Fruit fly (Drosophila melanogaster): ENCODE results near the gene Arr2.

Gene Arr2

dm6 chr3L:8603880-8604692 is 44.6 kb downstream of the Arr2 start, which contains the start of the genes CG5989 and CG6282 (continued):
- TF ChIP-seq ap (GFP tag; IDR thresholded peaks at IDR 0.05) (no peak), Ets65A (GFP tag) (peak; percentile 69), slou (GFP tag; optimal IDR thresholded peaks at IDR 0.05) (no peak), sr (GFP tag; IDR thresholded peaks at IDR 0.05) (no peak), Ssrp (tag; optimal IDR thresholded peaks at IDR 0.05) (peak; percentile 24), abd-A (tag; optimal IDR thresholded peaks at IDR 0.05) (no peak), CG3726 (GFP tag; IDR thresholded peaks at IDR 0.05) (no peak), CG4424 (GFP tag; optimal IDR thresholded peaks at IDR 0.05) (no peak), Dek (tag; optimal IDR thresholded peaks at IDR 0.05) (peak; percentile 48), Abd-B (GFP tag; optimal IDR thresholded peaks at IDR 0.05) (no peak), CG6272 (GFP tag; IDR thresholded peaks at IDR 0.05) (no peak), CG7745 (tag; optimal IDR thresholded peaks at IDR 0.05) (no peak), HmgD (GFP tag; optimal IDR thresholded peaks at IDR 0.05) (no peak), bbx (GFP tag; IDR thresholded peaks at IDR 0.05; ENCODE audit: partially characterized antibody) (no peak), CG1529 (GFP tag; optimal IDR thresholded peaks at IDR 0.05) (no peak), CG10366 (GFP tag; IDR thresholded peaks at IDR 0.05) (peak; percentile 44), fru (optimal IDR thresholded peaks at IDR 0.05) (no peak), Tbp (GFP tag; optimal IDR thresholded peaks at IDR 0.05) (no peak), YL-1 (GFP tag; optimal IDR thresholded peaks at IDR 0.05) (peak; percentile 24), phol (tag; optimal IDR thresholded peaks at IDR 0.05) (peak; percentile 30), corto (GFP tag; optimal IDR thresholded peaks at IDR 0.05) (no peak), odd (GFP tag; optimal IDR thresholded peaks at IDR 0.05) (no peak), pan (optimal IDR thresholded peaks at IDR 0.05) (no peak), pan (GFP tag; optimal IDR thresholded peaks at IDR 0.05 in 1 of 2, IDR thresholded peaks at IDR 0.05 in 1 of 2) (no peak), pb (GFP tag; optimal IDR thresholded peaks at IDR 0.05) (no peak), Fer3 (tag; optimal IDR thresholded peaks at IDR 0.05) (no peak), Blimp-1 (GFP tag; optimal IDR thresholded peaks at IDR 0.05) (peak; percentile 67), CG18599 (GFP tag; optimal IDR thresholded peaks at IDR 0.05) (peak; percentile 25), Chrac-16 (GFP tag; optimal IDR thresholded peaks at IDR 0.05) (no peak), Stat92E (GFP tag; optimal IDR thresholded peaks at IDR 0.05) (peak in 1 of 3 experiments; percentile 49), al (GFP tag; IDR thresholded peaks at IDR 0.05) (no peak), CG6654 (GFP tag; optimal IDR thresholded peaks at IDR 0.05) (no peak), emc (GFP tag; optimal IDR thresholded peaks at IDR 0.05) (no peak), kni (GFP tag; optimal IDR thresholded peaks at IDR 0.05) (no peak), CG5953 (GFP tag; IDR thresholded peaks at IDR 0.05) (peak; percentile 34; the same call in 1 of the 2 replicates), CG9609 (GFP tag; optimal IDR thresholded peaks at IDR 0.05) (no peak), CG13287 (GFP tag; IDR thresholded peaks at IDR 0.05; ENCODE audit: partially characterized antibody) (peak; percentile 76), CrebB (tag; optimal IDR thresholded peaks at IDR 0.05) (no peak), CoRest (tag; optimal IDR thresholded peaks at IDR 0.05) (peak; percentile 59), CG10431 (GFP tag; optimal IDR thresholded peaks at IDR 0.05) (no peak), NC2β (GFP tag; optimal IDR thresholded peaks at IDR 0.05) (no peak), lola (GFP tag; optimal IDR thresholded peaks at IDR 0.05) (peak in 1 of 3 experiments; percentile 25), Dfd (GFP tag; optimal IDR thresholded peaks at IDR 0.05) (no peak), ranshi (GFP tag; IDR thresholded peaks at IDR 0.05) (peak; percentile 58), CHES-1-like (GFP tag; optimal IDR thresholded peaks at IDR 0.05) (no peak), CG34376 (GFP tag; optimal IDR thresholded peaks at IDR 0.05) (no peak), Drgx (GFP tag; IDR thresholded peaks at IDR 0.05) (no peak; the same call in 1 of the 2 replicates), CG9932 (GFP tag; IDR thresholded peaks at IDR 0.05) (peak; percentile 61), ash1 (GFP tag; optimal IDR thresholded peaks at IDR 0.05) (no peak), Xbp1 (GFP tag; optimal IDR thresholded peaks at IDR 0.05) (peak; percentile 59)

All from whole organism, embryonic.